Fruit fly (Drosophila melanogaster): ENCODE data around the gene Gr93a.

dm6 chr3R:21874982-21875466 is 42.7 kb downstream of the Gr93a start, which contains the start of gene CG6656:
- no peak for TF ChIP-seq Sin3A (optimal IDR thresholded peaks at IDR 0.05)
- no peak for TF ChIP-seq Myc (optimal IDR thresholded peaks at IDR 0.05)
- TF ChIP-seq h (optimal IDR thresholded peaks at IDR 0.05), result no peak
- TF ChIP-seq ttk (optimal IDR thresholded peaks at IDR 0.05), result no peak
- TF ChIP-seq psq (optimal IDR thresholded peaks at IDR 0.05), result no peak

Measured in Kc167 (cell line).